Worm (Caenorhabditis elegans): ENCODE measurements around the gene Y51H4A.5.

- no peak for TF ChIP-seq mdl-1 (tag; optimal IDR thresholded peaks at IDR 0.05)
- TF ChIP-seq nfya-1 (tag; optimal IDR thresholded peaks at IDR 0.05; ENCODE audit: insufficient read depth): no peak
- TF ChIP-seq eor-1 (tag; optimal IDR thresholded peaks at IDR 0.05): no peak
- TF ChIP-seq nhr-11 (tag; optimal IDR thresholded peaks at IDR 0.05): no peak
- TF ChIP-seq unc-39 (tag; optimal IDR thresholded peaks at IDR 0.05): no peak
- TF ChIP-seq pha-4 (tag; optimal IDR thresholded peaks at IDR 0.05): no peak
- TF ChIP-seq elt-1 (tag; optimal IDR thresholded peaks at IDR 0.05): no peak
- TF ChIP-seq elt-2 (tag; optimal IDR thresholded peaks at IDR 0.05): no peak
Measured at ce11 chrIV:16494007-16494406, 31.9 kb downstream of the Y51H4A.5 start.

Data from whole organism, L3 larva.